Worm (Caenorhabditis elegans): ENCODE data around the gene C36C5.12.

The C36C5.12 gene

ce11 chrV:3159252-3159651 is at the start of gene C36C5.12:
Gene C36C5.12, minus strand, starts transcription at chrV:3159352.
- no peak for TF ChIP-seq tbx-37 (GFP tag; conservative IDR thresholded peaks at IDR 0.05)
- no peak for TF ChIP-seq hmg-4 (GFP tag; optimal IDR thresholded peaks at IDR 0.05)
- no peak for TF ChIP-seq F13C5.2 (tag; optimal IDR thresholded peaks at IDR 0.05)
- no peak for TF ChIP-seq hnd-1 (tag; optimal IDR thresholded peaks at IDR 0.05)
- no peak for TF ChIP-seq pes-1 (GFP tag; IDR thresholded peaks at IDR 0.05)
- TF ChIP-seq tra-4 (tag; optimal IDR thresholded peaks at IDR 0.05), result no peak
- no peak for TF ChIP-seq hmbx-1 (tag; optimal IDR thresholded peaks at IDR 0.05)
- no peak for TF ChIP-seq scrt-1 (GFP tag; IDR thresholded peaks at IDR 0.05)

DNA sequence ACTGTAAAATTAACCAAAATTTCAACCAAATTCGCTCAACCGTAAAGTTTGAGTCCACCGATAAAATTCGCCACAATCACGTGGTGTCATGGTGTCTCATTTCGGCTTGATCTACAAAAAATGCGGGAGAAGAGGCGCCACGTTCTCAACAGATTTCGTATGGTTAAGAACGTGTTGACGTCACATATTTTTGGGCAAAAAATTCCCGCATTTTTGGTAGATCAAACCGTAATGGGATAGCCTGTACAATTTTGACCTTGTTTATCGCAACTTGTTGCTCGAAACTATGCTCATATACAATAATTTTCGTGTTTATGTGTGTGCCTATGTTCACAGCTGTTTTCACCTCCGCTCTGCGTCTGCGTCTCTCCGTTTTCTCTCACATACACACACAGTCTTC is 49.8 kb upstream of the C36C5.12 start:
- TF ChIP-seq ets-7 (tag; optimal IDR thresholded peaks at IDR 0.05), result no peak
- TF ChIP-seq scrt-1 (GFP tag; IDR thresholded peaks at IDR 0.05), result no peak
- no peak for TF ChIP-seq ceh-13 (GFP tag; optimal IDR thresholded peaks at IDR 0.05)
- TF ChIP-seq hmbx-1 (tag; optimal IDR thresholded peaks at IDR 0.05), result no peak
- no peak for TF ChIP-seq ceh-36 (tag; optimal IDR thresholded peaks at IDR 0.05)
- no peak for TF ChIP-seq B0310.2 (tag; optimal IDR thresholded peaks at IDR 0.05)
- no peak for TF ChIP-seq tbx-37 (GFP tag; conservative IDR thresholded peaks at IDR 0.05)
- no peak for TF ChIP-seq aly-1 (tag; optimal IDR thresholded peaks at IDR 0.05)
- no peak for TF ChIP-seq pes-1 (GFP tag; IDR thresholded peaks at IDR 0.05)
- no peak for TF ChIP-seq ama-1 (optimal IDR thresholded peaks at IDR 0.05)
- TF ChIP-seq tbx-11 (GFP tag; IDR thresholded peaks at IDR 0.05), result no peak

DNA sequence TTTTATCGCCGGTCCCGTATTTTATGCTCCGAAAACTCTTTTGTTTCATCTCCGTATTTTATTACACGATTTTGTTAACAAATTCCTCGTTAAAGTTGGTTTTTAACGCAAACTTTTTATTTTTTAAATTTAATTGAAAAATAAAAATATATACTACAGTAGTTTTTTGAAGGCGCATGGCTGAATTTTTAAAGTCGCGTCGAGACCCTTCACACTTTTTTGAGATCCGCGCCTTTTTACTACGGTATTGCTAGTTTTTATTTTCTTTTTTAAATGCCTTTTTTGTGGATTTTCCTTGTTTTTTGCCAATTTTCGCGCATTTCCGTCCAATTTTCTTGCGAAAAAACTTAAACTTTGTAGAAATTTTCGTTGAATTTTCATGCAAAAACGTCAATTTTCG is 45.3 kb upstream of the C36C5.12 start:
- no peak for TF ChIP-seq sea-1 (GFP tag; conservative IDR thresholded peaks at IDR 0.05)
- TF ChIP-seq pes-1 (GFP tag; IDR thresholded peaks at IDR 0.05), result no peak
- no peak for TF ChIP-seq ets-7 (tag; optimal IDR thresholded peaks at IDR 0.05)
- TF ChIP-seq tra-4 (tag; optimal IDR thresholded peaks at IDR 0.05), result no peak
- no peak for TF ChIP-seq flt-1 (GFP tag; IDR thresholded peaks at IDR 0.05)
- TF ChIP-seq hmg-4 (GFP tag; optimal IDR thresholded peaks at IDR 0.05), result no peak
- no peak for TF ChIP-seq scrt-1 (GFP tag; IDR thresholded peaks at IDR 0.05)
- TF ChIP-seq aly-1 (tag; optimal IDR thresholded peaks at IDR 0.05), result no peak
- no peak for TF ChIP-seq ceh-36 (tag; optimal IDR thresholded peaks at IDR 0.05)
- TF ChIP-seq ceh-13 (GFP tag; optimal IDR thresholded peaks at IDR 0.05), result no peak
- TF ChIP-seq B0310.2 (tag; optimal IDR thresholded peaks at IDR 0.05), result no peak
- no peak for TF ChIP-seq tbx-37 (GFP tag; conservative IDR thresholded peaks at IDR 0.05)
- TF ChIP-seq ama-1 (optimal IDR thresholded peaks at IDR 0.05), result no peak

ce11 chrV:3200323-3200722 is 41.2 kb upstream of the C36C5.12 start, which contains the start of gene K08D9.4:
Gene K08D9.4, minus strand, starts transcription at chrV:3200423.
- TF ChIP-seq aly-1 (tag; optimal IDR thresholded peaks at IDR 0.05), result no peak
- no peak for TF ChIP-seq F13C5.2 (tag; optimal IDR thresholded peaks at IDR 0.05)
- TF ChIP-seq hmbx-1 (tag; optimal IDR thresholded peaks at IDR 0.05), result no peak
- TF ChIP-seq hnd-1 (tag; optimal IDR thresholded peaks at IDR 0.05), result no peak
- TF ChIP-seq ama-1 (optimal IDR thresholded peaks at IDR 0.05), result no peak
- TF ChIP-seq tra-4 (tag; optimal IDR thresholded peaks at IDR 0.05), result no peak
- TF ChIP-seq tbx-37 (GFP tag; conservative IDR thresholded peaks at IDR 0.05), result no peak
- no peak for TF ChIP-seq scrt-1 (GFP tag; IDR thresholded peaks at IDR 0.05)
- no peak for TF ChIP-seq tbx-11 (GFP tag; IDR thresholded peaks at IDR 0.05)
- TF ChIP-seq B0310.2 (tag; optimal IDR thresholded peaks at IDR 0.05), result no peak
- no peak for TF ChIP-seq ceh-36 (tag; optimal IDR thresholded peaks at IDR 0.05)
- no peak for TF ChIP-seq hmg-4 (GFP tag; optimal IDR thresholded peaks at IDR 0.05)

- TF ChIP-seq aly-1 (tag; optimal IDR thresholded peaks at IDR 0.05) (no peak), pes-1 (GFP tag; IDR thresholded peaks at IDR 0.05) (no peak), F13C5.2 (tag; optimal IDR thresholded peaks at IDR 0.05) (no peak), tbx-37 (GFP tag; conservative IDR thresholded peaks at IDR 0.05) (no peak), ama-1 (optimal IDR thresholded peaks at IDR 0.05) (no peak), ceh-13 (GFP tag; optimal IDR thresholded peaks at IDR 0.05) (no peak), ceh-36 (tag; optimal IDR thresholded peaks at IDR 0.05) (no peak), hnd-1 (tag; optimal IDR thresholded peaks at IDR 0.05) (no peak), flt-1 (GFP tag; IDR thresholded peaks at IDR 0.05) (no peak), B0310.2 (tag; optimal IDR thresholded peaks at IDR 0.05) (no peak), tbx-11 (GFP tag; IDR thresholded peaks at IDR 0.05) (no peak), ets-7 (tag; optimal IDR thresholded peaks at IDR 0.05) (no peak)
Measured at ce11 chrV:3196832-3197329, 37.7 kb upstream of the C36C5.12 start, which contains the start of the genes Y73C8B.1 and Y73C8B.5. Gene Y73C8B.1, minus strand, starts transcription at chrV:3196882. Gene Y73C8B.5, plus strand, starts transcription at chrV:3197268.

DNA sequence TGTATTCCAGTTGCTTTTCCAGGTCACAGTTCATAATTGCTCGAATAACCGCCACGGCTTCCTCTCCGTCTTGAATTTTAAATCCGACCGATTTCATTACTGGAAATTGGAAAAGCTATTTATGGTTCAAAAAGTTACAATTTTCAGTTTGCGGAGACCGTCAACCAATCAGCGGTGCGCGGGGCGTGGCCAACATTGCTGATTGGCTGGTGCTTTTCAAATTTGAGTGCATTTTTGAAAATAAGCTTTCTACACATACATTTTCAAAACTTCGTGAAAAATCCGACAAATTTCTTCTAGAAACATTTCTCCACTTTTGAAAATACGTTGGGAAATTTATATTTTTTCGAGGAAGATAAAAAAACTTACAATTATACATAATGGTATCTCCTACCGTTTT is 36.7 kb upstream of the C36C5.12 start:
- TF ChIP-seq ceh-13 (GFP tag; optimal IDR thresholded peaks at IDR 0.05) (no peak), flt-1 (GFP tag; IDR thresholded peaks at IDR 0.05) (no peak)

ce11 chrV:3194952-3195450 is 35.8 kb upstream of the C36C5.12 start, which contains the start of gene Y73C8B.2:
Gene Y73C8B.2, minus strand, starts transcription at chrV:3195002.
- TF ChIP-seq tra-4 (tag; optimal IDR thresholded peaks at IDR 0.05) (no peak), hnd-1 (tag; optimal IDR thresholded peaks at IDR 0.05) (no peak), F13C5.2 (tag; optimal IDR thresholded peaks at IDR 0.05) (peak; percentile 5), tbx-11 (GFP tag; IDR thresholded peaks at IDR 0.05) (peak; percentile 39; the same call in 1 of the 2 replicates), scrt-1 (GFP tag; IDR thresholded peaks at IDR 0.05) (no peak), aly-1 (tag; optimal IDR thresholded peaks at IDR 0.05) (no peak), pes-1 (GFP tag; IDR thresholded peaks at IDR 0.05) (no peak)

ce11 chrV:3193091-3193608 is 34.0 kb upstream of the C36C5.12 start, which contains the start of the genes Y73C8B.3 and Y73C8B.9:
Gene Y73C8B.3, minus strand, starts transcription at chrV:3193237.
Gene Y73C8B.9, plus strand, starts transcription at chrV:3193558.
- no peak for TF ChIP-seq tbx-11 (GFP tag; IDR thresholded peaks at IDR 0.05)
- no peak for TF ChIP-seq ceh-36 (tag; optimal IDR thresholded peaks at IDR 0.05)
- TF ChIP-seq pes-1 (GFP tag; IDR thresholded peaks at IDR 0.05), result no peak
- no peak for TF ChIP-seq tra-4 (tag; optimal IDR thresholded peaks at IDR 0.05)
- no peak for TF ChIP-seq hmbx-1 (tag; optimal IDR thresholded peaks at IDR 0.05)
- no peak for TF ChIP-seq ama-1 (optimal IDR thresholded peaks at IDR 0.05)
- TF ChIP-seq hmg-4 (GFP tag; optimal IDR thresholded peaks at IDR 0.05), result no peak
- TF ChIP-seq hnd-1 (tag; optimal IDR thresholded peaks at IDR 0.05), result no peak
- TF ChIP-seq B0310.2 (tag; optimal IDR thresholded peaks at IDR 0.05), result no peak
- no peak for TF ChIP-seq aly-1 (tag; optimal IDR thresholded peaks at IDR 0.05)
- TF ChIP-seq ceh-13 (GFP tag; optimal IDR thresholded peaks at IDR 0.05), result no peak
- TF ChIP-seq flt-1 (GFP tag; IDR thresholded peaks at IDR 0.05), result no peak

Measured in whole organism, early embryonic.